Worm (Caenorhabditis elegans) whole organism, L2 larva: ENCODE results near the gene parn-1.

ENCODE experiments used
- F13H6.1 ChIP-seq: sonication (generic microtip); optimal IDR thresholded peaks from 2 replicates; lab custom pipeline; 2016; ENCODE audit warnings: missing genetic modification characterization, missing compliant biosample characterization
- alr-1 ChIP-seq: fragments of 150-350 bp; optimal IDR thresholded peaks from 2 replicates; lab custom pipeline; 2014; ENCODE audit warnings: missing biosample characterization, missing genetic modification characterization
- blmp-1 ChIP-seq: sonication (generic microtip); optimal IDR thresholded peaks from 2 replicates; lab custom pipeline; 2017; ENCODE audit warnings: missing genetic modification characterization, mild to moderate bottlenecking, missing compliant biosample characterization, antibody characterized with exemption, moderate library complexity; ENCODE audit not compliant: insufficient read depth
- ceh-82 ChIP-seq: fragments of 150-350 bp; optimal IDR thresholded peaks from 2 replicates; lab custom pipeline; 2014; ENCODE audit warnings: missing biosample characterization, missing genetic modification characterization
- egl-27 ChIP-seq: sonication (generic microtip); optimal IDR thresholded peaks from 3 replicates; lab custom pipeline; 2017; ENCODE audit warnings: missing biosample characterization, missing genetic modification reagents, missing genetic modification characterization
- elt-1 ChIP-seq: fragments of 150-350 bp; optimal IDR thresholded peaks from 2 replicates; lab custom pipeline; 2014; ENCODE audit warnings: missing biosample characterization, missing genetic modification characterization
- fos-1 ChIP-seq: fragments of 150-350 bp; optimal IDR thresholded peaks from 2 replicates; lab custom pipeline; 2014; ENCODE audit warnings: missing biosample characterization, missing genetic modification characterization
- lin-39 ChIP-seq: fragments of 150-350 bp; optimal IDR thresholded peaks from 2 replicates; lab custom pipeline; 2014; ENCODE audit warnings: missing biosample characterization, missing genetic modification reagents, missing genetic modification characterization
- nhr-77 ChIP-seq: fragments of 150-350 bp; optimal IDR thresholded peaks from 2 replicates; lab custom pipeline; 2014; ENCODE audit warnings: missing biosample characterization, missing genetic modification characterization

- no peak for TF ChIP-seq blmp-1 (tag; lab: Kevin White, UChicago)
- no peak for TF ChIP-seq lin-39
- no peak for TF ChIP-seq elt-1 (tag; lab: Kevin White, UChicago)
- no peak for TF ChIP-seq egl-27
- TF ChIP-seq alr-1 (tag; lab: Kevin White, UChicago), result no peak
- no peak for TF ChIP-seq ceh-82 (tag; lab: Kevin White, UChicago)
- no peak for TF ChIP-seq fos-1 (tag; lab: Kevin White, UChicago)
- no peak for TF ChIP-seq nhr-77 (tag; lab: Kevin White, UChicago)
- TF ChIP-seq F13H6.1, result no peak
Observed at ce11 chrV:12679807-12680206, 15.2 kb downstream of the parn-1 start, which contains the start of gene frpr-15.
